Fruit fly (Drosophila melanogaster) whole organism, pupa: Measurements from ENCODE around the gene mkg-p.

Source experiments
- CG12605 ChIP-seq: fragments of 200-800 bp; sonication (Bioruptor generic); IDR thresholded peaks from 2 replicates; pipeline ENCODE4 v1.3.6; 2022; ENCODE audit warnings: missing biosample characterization, missing genetic modification characterization
- Pif1B ChIP-seq: fragments of 200-800 bp; sonication (Bioruptor generic); optimal IDR thresholded peaks from 3 replicates; lab custom pipeline; 2016; ENCODE audit warnings: missing biosample characterization, missing genetic modification characterization

dm6 chr3L:8360063-8360642 is 44.9 kb downstream of the mkg-p start:
- TF ChIP-seq CG12605 (GFP tag; lab: Robert Waterston, UW) (peak; percentile 81), Pif1B (no peak)
